Worm (Caenorhabditis elegans) whole organism, late embryonic: ENCODE results near the gene R08D7.4.
A peak's percentile ranks its signal among the peaks of the same experiment; 100 is the strongest.

ENCODE experiments used
- C38D4.7 ChIP-seq: fragments of 200-800 bp; sonication (Bioruptor generic); optimal IDR thresholded peaks from 2 replicates; lab custom pipeline; 2018; ENCODE audit warnings: mild to moderate bottlenecking, missing genetic modification characterization, moderate library complexity, missing compliant biosample characterization
- F13H6.1 ChIP-seq: sonication (generic microtip); optimal IDR thresholded peaks from 2 replicates; lab custom pipeline; 2016; ENCODE audit warnings: missing genetic modification characterization, missing compliant biosample characterization
- ahr-1 ChIP-seq: sonication (generic microtip); optimal IDR thresholded peaks from 2 replicates; lab custom pipeline; 2016; ENCODE audit warnings: missing genetic modification characterization, missing compliant biosample characterization
- ama-1 ChIP-seq: fragments of 150-350 bp; optimal IDR thresholded peaks from 2 replicates; lab custom pipeline; 2014
- ceh-14 ChIP-seq: sonication (generic microtip); optimal IDR thresholded peaks from 2 replicates; lab custom pipeline; 2016; ENCODE audit warnings: missing genotype, missing genetic modification characterization, missing compliant biosample characterization
- ceh-18 ChIP-seq: sonication (generic microtip); optimal IDR thresholded peaks from 2 replicates; lab custom pipeline; 2016; ENCODE audit warnings: missing genetic modification characterization, missing compliant biosample characterization
- ceh-19 ChIP-seq: fragments of 200-800 bp; sonication (Bioruptor generic); optimal IDR thresholded peaks from 2 replicates; lab custom pipeline; 2018; ENCODE audit warnings: mild to moderate bottlenecking, missing genetic modification characterization, missing compliant biosample characterization
- ceh-2 ChIP-seq: sonication (generic microtip); optimal IDR thresholded peaks from 2 replicates; lab custom pipeline; 2016; ENCODE audit warnings: missing genotype, missing genetic modification characterization, missing compliant biosample characterization
- ceh-24 ChIP-seq: sonication (generic microtip); optimal IDR thresholded peaks from 2 replicates; lab custom pipeline; 2016; ENCODE audit warnings: mild to moderate bottlenecking, missing genetic modification characterization, missing compliant biosample characterization
- ceh-30 ChIP-seq: fragments of 150-350 bp; optimal IDR thresholded peaks from 2 replicates; lab custom pipeline; 2014; ENCODE audit warnings: missing biosample characterization, missing genetic modification characterization
- ceh-31 ChIP-seq: sonication (generic microtip); optimal IDR thresholded peaks from 2 replicates; lab custom pipeline; 2016; ENCODE audit warnings: missing genetic modification characterization, missing compliant biosample characterization
- ceh-34 ChIP-seq: sonication (generic microtip); optimal IDR thresholded peaks from 2 replicates; lab custom pipeline; 2016; ENCODE audit warnings: mild to moderate bottlenecking, missing genetic modification characterization, missing compliant biosample characterization
- che-1 ChIP-seq: sonication (generic microtip); optimal IDR thresholded peaks from 2 replicates; lab custom pipeline; 2016; ENCODE audit warnings: mild to moderate bottlenecking, missing genetic modification characterization, missing compliant biosample characterization
- elt-4 ChIP-seq: sonication (generic microtip); optimal IDR thresholded peaks from 2 replicates; lab custom pipeline; 2016; ENCODE audit warnings: missing genetic modification characterization, missing compliant biosample characterization
- ets-4 ChIP-seq: sonication (generic microtip); optimal IDR thresholded peaks from 2 replicates; lab custom pipeline; 2016; ENCODE audit warnings: missing genetic modification characterization, missing compliant biosample characterization
- gmeb-2 ChIP-seq: sonication (generic microtip); optimal IDR thresholded peaks from 2 replicates; lab custom pipeline; 2016; ENCODE audit warnings: missing genetic modification characterization, inconsistent platforms, missing compliant biosample characterization
- hlh-15 ChIP-seq: sonication (generic microtip); optimal IDR thresholded peaks from 2 replicates; lab custom pipeline; 2016; ENCODE audit warnings: missing genetic modification characterization, missing compliant biosample characterization
- hlh-8 ChIP-seq: sonication (generic microtip); optimal IDR thresholded peaks from 2 replicates; lab custom pipeline; 2016; ENCODE audit warnings: missing genotype, missing genetic modification characterization, missing compliant biosample characterization
- lim-6 ChIP-seq: sonication (generic microtip); optimal IDR thresholded peaks from 2 replicates; lab custom pipeline; 2016; ENCODE audit warnings: missing genetic modification characterization, missing compliant biosample characterization
- lin-11 ChIP-seq: fragments of 200-800 bp; sonication (Bioruptor generic); optimal IDR thresholded peaks from 2 replicates; lab custom pipeline; 2018; ENCODE audit warnings: mild to moderate bottlenecking, missing genetic modification characterization, missing compliant biosample characterization
- madf-2 ChIP-seq: sonication (generic microtip); optimal IDR thresholded peaks from 2 replicates; lab custom pipeline; 2017; ENCODE audit warnings: missing genetic modification characterization, missing compliant biosample characterization
- nfya-1 ChIP-seq: sonication (generic microtip); optimal IDR thresholded peaks from 2 replicates; lab custom pipeline; 2017; ENCODE audit warnings: missing genetic modification characterization, mild to moderate bottlenecking, missing compliant biosample characterization, antibody characterized with exemption, moderate library complexity
- nhr-232 ChIP-seq: sonication (generic microtip); optimal IDR thresholded peaks from 2 replicates; lab custom pipeline; 2016; ENCODE audit warnings: missing genetic modification characterization, missing compliant biosample characterization
- odd-2 ChIP-seq: sonication (generic microtip); optimal IDR thresholded peaks from 2 replicates; lab custom pipeline; 2017; ENCODE audit warnings: antibody characterized with exemption, mild to moderate bottlenecking, missing genetic modification characterization, missing compliant biosample characterization
- pat-9 ChIP-seq: fragments of 200-800 bp; sonication (Bioruptor generic); optimal IDR thresholded peaks from 2 replicates; lab custom pipeline; 2018; ENCODE audit warnings: mild to moderate bottlenecking, missing genetic modification characterization, moderate library complexity, missing compliant biosample characterization
- pax-1 ChIP-seq: fragments of 150-350 bp; optimal IDR thresholded peaks from 2 replicates; lab custom pipeline; 2014; ENCODE audit warnings: missing biosample characterization, missing genetic modification characterization
- pha-4 ChIP-seq: fragments of 150-350 bp; optimal IDR thresholded peaks from 2 replicates; lab custom pipeline; 2018; ENCODE audit warnings: missing biosample characterization, missing genetic modification reagents, missing genetic modification characterization
- pqm-1 ChIP-seq: sonication (generic microtip); optimal IDR thresholded peaks from 2 replicates; lab custom pipeline; 2016; ENCODE audit warnings: missing genetic modification characterization, missing compliant biosample characterization
- sox-4 ChIP-seq: sonication (generic microtip); optimal IDR thresholded peaks from 2 replicates; lab custom pipeline; 2017; ENCODE audit warnings: mild to moderate bottlenecking, missing genetic modification characterization, inconsistent platforms, missing compliant biosample characterization
- syd-9 ChIP-seq: sonication (generic microtip); optimal IDR thresholded peaks from 2 replicates; lab custom pipeline; 2016; ENCODE audit warnings: mild to moderate bottlenecking, missing genetic modification characterization, moderate library complexity, missing compliant biosample characterization
- tbx-2 ChIP-seq: sonication (generic microtip); optimal IDR thresholded peaks from 2 replicates; lab custom pipeline; 2016; ENCODE audit warnings: missing genetic modification characterization, missing compliant biosample characterization
- tbx-7 ChIP-seq: sonication (generic microtip); optimal IDR thresholded peaks from 2 replicates; lab custom pipeline; 2016; ENCODE audit warnings: missing genotype, missing genetic modification characterization, missing compliant biosample characterization
- ttx-3 ChIP-seq: sonication (generic microtip); optimal IDR thresholded peaks from 2 replicates; lab custom pipeline; 2016; ENCODE audit warnings: missing genetic modification reagents, missing genetic modification characterization, missing compliant biosample characterization
- unc-3 ChIP-seq, 2 experiments: fragments of 200-800 bp in 1 of 2; sonication (Bioruptor generic) in 1 of 2; sonication (generic microtip) in 1 of 2; conservative IDR thresholded peaks in 1 of 2; optimal IDR thresholded peaks in 1 of 2; 2 replicates each; pipeline versions ENCODE4 v1.3.6 to Lab custom; 2016 to 2022; ENCODE audit warnings: missing compliant biosample characterization in 2 of 2, missing genetic modification characterization in 2 of 2, missing genetic modification reagents in 1 of 2
- unc-42 ChIP-seq: sonication (generic microtip); optimal IDR thresholded peaks from 2 replicates; lab custom pipeline; 2016; ENCODE audit warnings: missing genotype, missing genetic modification characterization, missing compliant biosample characterization
- unc-55 ChIP-seq: sonication (generic microtip); optimal IDR thresholded peaks from 2 replicates; lab custom pipeline; 2017; ENCODE audit warnings: missing biosample characterization, missing genetic modification reagents, missing genetic modification characterization
- unc-86 ChIP-seq: sonication (generic microtip); optimal IDR thresholded peaks from 2 replicates; lab custom pipeline; 2016; ENCODE audit warnings: missing genetic modification characterization, missing compliant biosample characterization
- ztf-16 ChIP-seq: sonication (generic microtip); optimal IDR thresholded peaks from 2 replicates; lab custom pipeline; 2017; ENCODE audit warnings: missing genetic modification characterization, missing compliant biosample characterization

R08D7.4 gene

DNA sequence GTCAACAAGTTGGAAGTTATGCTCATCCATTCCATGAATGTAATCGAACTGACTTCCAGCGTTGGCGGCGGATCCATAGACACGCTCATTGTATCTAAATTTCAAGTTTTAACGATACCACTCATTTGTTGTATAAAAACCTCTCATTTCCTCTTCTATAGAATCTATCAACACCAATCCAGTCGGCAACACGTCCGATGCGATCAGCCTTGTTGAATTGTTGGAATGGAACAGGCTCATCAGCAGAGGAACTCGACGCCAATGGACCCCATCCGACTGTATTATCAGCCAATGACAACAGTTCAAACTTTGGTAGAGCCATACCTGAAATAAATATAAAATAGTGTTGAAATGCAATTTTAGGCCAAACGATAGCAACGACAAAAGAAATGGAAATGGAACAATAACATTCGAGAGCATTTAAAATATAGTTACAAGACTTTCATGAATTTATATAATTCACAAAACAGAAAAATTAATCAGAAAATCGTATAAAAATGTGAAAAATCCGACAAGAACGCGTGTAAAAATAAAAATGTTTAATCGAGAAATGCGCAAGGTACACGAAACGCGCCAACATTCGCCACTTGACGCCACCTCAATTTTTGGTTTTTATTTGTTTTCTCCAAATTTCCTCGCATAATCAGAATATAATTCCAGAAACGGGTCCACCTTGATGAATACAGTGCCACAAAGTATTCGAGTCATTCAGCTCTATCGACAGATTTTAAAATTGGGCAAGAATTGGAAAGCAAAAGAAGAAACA is at the start of gene R08D7.4, which contains the start of gene eif-3.D:
TSS of gene R08D7.4 (plus strand) at position 638 of the 766 bp plus-strand sequence.
TSS of gene eif-3.D (minus strand) at position 324 of the 766 bp plus-strand sequence.
- no peak for TF ChIP-seq unc-55 (GFP tag; lab: Kevin White, UChicago)
- peak; percentile 42 for TF ChIP-seq gmeb-2
- TF ChIP-seq sox-4 (tag; lab: Kevin White, UChicago): peak; percentile 31
- TF ChIP-seq syd-9 (tag; lab: Kevin White, UChicago): peak; percentile 61
- TF ChIP-seq F13H6.1 (tag; lab: Kevin White, UChicago): peak; percentile 35
- TF ChIP-seq madf-2: peak; percentile 48
- TF ChIP-seq ceh-18 (tag; lab: Kevin White, UChicago): peak; percentile 19
- TF ChIP-seq unc-86 (tag; lab: Kevin White, UChicago): no peak
- peak; percentile 54 for TF ChIP-seq tbx-2
- peak; percentile 29 for TF ChIP-seq ets-4 (tag; lab: Kevin White, UChicago)
- peak; percentile 36 for TF ChIP-seq ceh-2 (tag; lab: Kevin White, UChicago)
- TF ChIP-seq ztf-16 (tag; lab: Kevin White, UChicago): no peak
- peak; percentile 14 for TF ChIP-seq ceh-19 (GFP tag; lab: Kevin White, UChicago)
- no peak for TF ChIP-seq hlh-8 (tag; lab: Kevin White, UChicago)
- TF ChIP-seq pat-9 (tag; lab: Kevin White, UChicago): peak; percentile 26
- peak; percentile 58 for TF ChIP-seq nfya-1
- peak; percentile 35 for TF ChIP-seq unc-42 (tag; lab: Kevin White, UChicago)
- peak; percentile 45 for TF ChIP-seq ceh-34 (tag; lab: Kevin White, UChicago)
- peak; percentile 3 for TF ChIP-seq C38D4.7 (GFP tag; lab: Kevin White, UChicago)
- no peak for TF ChIP-seq ceh-24
- peak; percentile 37 for TF ChIP-seq ceh-30
- peak; percentile 57 for TF ChIP-seq hlh-15 (tag; lab: Kevin White, UChicago)
- TF ChIP-seq ceh-14 (tag; lab: Kevin White, UChicago): peak; percentile 58
- TF ChIP-seq nhr-232 (tag; lab: Kevin White, UChicago): peak; percentile 20
- peak; percentile 20 for TF ChIP-seq tbx-7 (tag; lab: Kevin White, UChicago)
- TF ChIP-seq elt-4 (tag; lab: Kevin White, UChicago): no peak
- no peak for TF ChIP-seq odd-2 (tag; lab: Kevin White, UChicago)
- TF ChIP-seq ttx-3 (tag; lab: Kevin White, UChicago): no peak
- TF ChIP-seq lin-11: peak; percentile 49
- no peak for TF ChIP-seq unc-3 (GFP tag; conservative IDR thresholded peaks at IDR 0.05; lab: Robert Waterston, UW)
- TF ChIP-seq unc-3 (tag; optimal IDR thresholded peaks at IDR 0.05; lab: Kevin White, UChicago): peak; percentile 3
- TF ChIP-seq ceh-31 (tag; lab: Kevin White, UChicago): peak; percentile 46
- no peak for TF ChIP-seq pqm-1 (tag; lab: Kevin White, UChicago)
- TF ChIP-seq che-1 (tag; lab: Kevin White, UChicago): peak; percentile 34
- TF ChIP-seq, all 69 proteins: peak for 24

DNA sequence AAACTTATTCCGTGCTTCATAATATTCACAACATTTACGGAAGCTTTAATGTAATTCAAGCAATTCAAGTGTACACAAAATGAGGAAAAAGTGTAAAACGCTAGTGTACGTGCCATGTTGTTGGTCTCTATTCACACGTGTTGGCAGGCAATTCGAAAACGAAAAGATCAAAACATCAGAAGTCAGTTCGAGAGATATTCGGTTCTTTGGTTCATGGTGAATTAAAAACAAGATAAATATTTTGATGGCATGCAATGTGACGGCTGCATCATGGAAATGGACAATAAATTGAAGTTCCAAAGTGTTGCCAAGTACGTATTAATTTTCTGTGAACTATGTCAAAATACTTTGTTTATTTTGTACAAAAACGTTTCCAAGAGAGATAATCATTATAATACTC is 49.6 kb upstream of the R08D7.4 start:
- TF ChIP-seq pax-1 (tag; lab: Kevin White, UChicago) (no peak), nfya-1 (peak; percentile 34), ama-1 (lab: Kevin White, UChicago) (peak; percentile 22), ceh-18 (tag; lab: Kevin White, UChicago) (peak; percentile 7), lim-6 (tag; lab: Kevin White, UChicago) (no peak)

DNA sequence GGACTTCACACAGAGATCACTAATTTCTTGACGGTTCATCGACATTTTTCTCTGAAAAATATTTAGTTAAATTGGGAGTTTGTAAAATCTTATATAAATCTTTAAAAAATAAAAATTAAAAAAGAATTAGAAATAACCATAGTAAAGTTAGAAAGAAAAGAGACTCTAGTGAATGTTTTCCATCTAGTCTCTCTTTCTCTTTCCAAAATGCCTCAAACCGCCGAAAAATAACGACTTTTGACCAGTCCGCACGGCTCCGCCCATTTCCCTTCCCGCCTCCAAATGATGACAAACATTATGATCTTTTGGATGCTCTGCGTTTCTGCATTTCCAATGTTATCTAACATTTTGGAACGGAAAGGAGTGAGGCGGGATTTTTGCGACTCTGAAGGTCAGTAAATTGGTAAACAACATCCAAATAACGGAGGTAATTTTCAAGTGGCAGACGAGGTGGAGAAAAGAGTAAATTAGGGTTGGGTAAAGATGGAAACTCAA is 48.4 kb upstream of the R08D7.4 start, which contains the start of gene glb-1:
TSS of gene glb-1 (minus strand) at position 51 of the 495 bp plus-strand sequence.
- TF ChIP-seq madf-2 (no peak), unc-55 (GFP tag; lab: Kevin White, UChicago) (peak; percentile 61), ztf-16 (tag; lab: Kevin White, UChicago) (no peak), ahr-1 (tag; lab: Kevin White, UChicago) (no peak), pha-4 (no peak)
- TF ChIP-seq, all 69 proteins: peak for 1
